Worm (Caenorhabditis elegans) whole organism, L3 larva: ENCODE results near the gene C18G1.9.

ENCODE experiments used
- ceh-28 ChIP-seq: fragments of 150-350 bp; optimal IDR thresholded peaks from 2 replicates; lab custom pipeline; 2014; ENCODE audit warnings: missing biosample characterization, missing genetic modification reagents, missing genetic modification characterization
- elt-1 ChIP-seq: fragments of 150-350 bp; optimal IDR thresholded peaks from 2 replicates; lab custom pipeline; 2014; ENCODE audit warnings: missing biosample characterization, missing genetic modification characterization
- elt-3 ChIP-seq, 3 experiments: fragments of 150-350 bp in 1 of 3; sonication (generic microtip) in 2 of 3; optimal IDR thresholded peaks; 2 replicates in 2 of 3; 4 replicates in 1 of 3; lab custom pipeline; 2014 to 2017; ENCODE audit warnings: missing biosample characterization in 3 of 3, missing genetic modification characterization in 3 of 3
- fos-1 ChIP-seq: fragments of 150-350 bp; optimal IDR thresholded peaks from 2 replicates; lab custom pipeline; 2014; ENCODE audit warnings: missing biosample characterization, missing genetic modification characterization
- nfya-1 ChIP-seq: sonication (generic microtip); optimal IDR thresholded peaks from 2 replicates; lab custom pipeline; 2017; ENCODE audit warnings: missing genetic modification characterization, mild to moderate bottlenecking, missing compliant biosample characterization, antibody characterized with exemption, moderate library complexity; ENCODE audit not compliant: insufficient read depth
- nhr-11 ChIP-seq: fragments of 150-350 bp; optimal IDR thresholded peaks from 2 replicates; lab custom pipeline; 2014; ENCODE audit warnings: missing biosample characterization, missing genetic modification characterization
- unc-39 ChIP-seq: sonication (generic microtip); optimal IDR thresholded peaks from 4 replicates; lab custom pipeline; 2017; ENCODE audit warnings: missing biosample characterization, missing genetic modification characterization

- TF ChIP-seq elt-1 (tag; lab: Kevin White, UChicago) = no peak
- no peak for TF ChIP-seq ceh-28 (tag; lab: Kevin White, UChicago)
- TF ChIP-seq unc-39 (tag; lab: Kevin White, UChicago) = no peak
- TF ChIP-seq nfya-1 = no peak
- no peak for TF ChIP-seq elt-3 (tag; optimal IDR thresholded peaks at IDR 0.05; lab: Kevin White, UChicago)
- TF ChIP-seq nhr-11 (tag; lab: Kevin White, UChicago) = no peak
- no peak for TF ChIP-seq fos-1 (tag; lab: Kevin White, UChicago)
Measured at ce11 chrV:4787836-4788235, 18.3 kb upstream of the C18G1.9 start.
